Worm (Caenorhabditis elegans): ENCODE measurements around the gene T27A8.3.

DNA sequence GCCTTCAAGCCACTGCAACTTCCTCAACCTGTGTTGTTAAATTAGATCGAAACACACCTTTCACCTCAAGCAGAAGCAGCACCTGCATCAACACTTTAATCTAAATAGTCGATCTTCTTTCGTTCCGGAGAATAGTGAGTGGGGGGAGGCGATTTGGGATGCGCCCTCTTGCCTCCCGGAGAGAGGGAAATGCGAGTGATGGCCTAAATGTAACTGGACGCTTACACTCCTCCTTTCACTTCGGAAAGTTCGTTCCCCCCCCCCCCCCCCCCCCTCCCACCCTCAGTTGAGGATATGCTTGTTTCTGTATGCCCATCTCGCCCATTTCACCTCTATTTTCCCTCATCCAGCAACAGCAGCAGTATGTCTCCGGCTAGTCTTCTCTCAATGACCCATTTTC lies 33.5 kb upstream of the T27A8.3 start:
- TF ChIP-seq dpl-1 (GFP tag; optimal IDR thresholded peaks at IDR 0.05): no peak
- no peak for TF ChIP-seq ZK185.1 (tag; optimal IDR thresholded peaks at IDR 0.05; ENCODE audit: poor library complexity, severe bottlenecking)
- TF ChIP-seq repo-1 (tag; optimal IDR thresholded peaks at IDR 0.05): no peak
